Fruit fly (Drosophila melanogaster) whole organism, prepupa: ENCODE measurements around the gene Tsp74F.
A peak's percentile ranks its signal among the peaks of the same experiment; 100 is the strongest.
"Not testable (repeated sequence)": the region's sequence is repeated elsewhere in the genome, so short reads cannot be mapped to it uniquely, and the experiment has no call there.

Experiments used
- Blimp-1 ChIP-seq: fragments of 200-800 bp; sonication (Bioruptor generic); optimal IDR thresholded peaks from 3 replicates; lab custom pipeline; 2017; ENCODE audit warnings: missing biosample characterization, missing genetic modification characterization, mild to moderate bottlenecking, moderate library complexity, missing genetic modification reagents
- CG10631 ChIP-seq: fragments of 200-800 bp; sonication (Bioruptor generic); optimal IDR thresholded peaks from 2 replicates; lab custom pipeline; 2016; ENCODE audit warnings: missing biosample characterization, missing genetic modification characterization
- CG10669 ChIP-seq: fragments of 200-800 bp; sonication (Bioruptor generic); optimal IDR thresholded peaks from 3 replicates; lab custom pipeline; 2018; ENCODE audit warnings: missing biosample characterization, mild to moderate bottlenecking, missing genetic modification characterization, moderate library complexity
- CG11762 ChIP-seq: fragments of 200-800 bp; sonication (Bioruptor generic); optimal IDR thresholded peaks from 3 replicates; lab custom pipeline; 2016; ENCODE audit warnings: missing biosample characterization, missing genetic modification characterization; ENCODE audit not compliant: insufficient read depth
- CG15336 ChIP-seq: fragments of 200-800 bp; sonication (Bioruptor generic); IDR thresholded peaks from 2 replicates; pipeline ENCODE4 v1.3.6; 2022; ENCODE audit warnings: missing biosample characterization, missing genetic modification characterization
- CG1621 ChIP-seq: fragments of 200-800 bp; sonication (Bioruptor generic); optimal IDR thresholded peaks from 3 replicates; lab custom pipeline; 2018; ENCODE audit warnings: missing biosample characterization, mild to moderate bottlenecking, missing genetic modification characterization
- CG16779 ChIP-seq: fragments of 200-800 bp; sonication (Bioruptor generic); optimal IDR thresholded peaks from 3 replicates; lab custom pipeline; 2017; ENCODE audit warnings: missing biosample characterization, mild to moderate bottlenecking, missing genetic modification characterization
- CG3032 ChIP-seq: fragments of 200-800 bp; optimal IDR thresholded peaks from 2 replicates; lab custom pipeline; 2019; ENCODE audit warnings: missing biosample characterization, mild to moderate bottlenecking, missing genetic modification characterization, moderate library complexity
- CG31627 ChIP-seq: fragments of 200-800 bp; sonication (Bioruptor generic); optimal IDR thresholded peaks from 3 replicates; lab custom pipeline; 2016; ENCODE audit warnings: missing biosample characterization, missing genetic modification characterization
- CG32006 ChIP-seq: fragments of 200-800 bp; sonication (Bioruptor generic); optimal IDR thresholded peaks from 3 replicates; lab custom pipeline; 2017; ENCODE audit warnings: missing biosample characterization, mild to moderate bottlenecking, missing genetic modification characterization
- CG34406 ChIP-seq: fragments of 200-800 bp; sonication (Bioruptor generic); optimal IDR thresholded peaks from 3 replicates; lab custom pipeline; 2016; ENCODE audit warnings: missing biosample characterization, missing genetic modification characterization
- CG3919 ChIP-seq: fragments of 200-800 bp; sonication (Bioruptor generic); optimal IDR thresholded peaks from 3 replicates; lab custom pipeline; 2016; ENCODE audit warnings: missing biosample characterization, missing genetic modification characterization
- CG6163 ChIP-seq: fragments of 200-800 bp; sonication (Bioruptor generic); IDR thresholded peaks from 3 replicates; pipeline ENCODE4 v1.3.6; 2022; ENCODE audit warnings: missing biosample characterization, missing genetic modification characterization
- CG6808 ChIP-seq: fragments of 200-800 bp; sonication (Bioruptor generic); optimal IDR thresholded peaks from 3 replicates; lab custom pipeline; 2017; ENCODE audit warnings: missing biosample characterization, missing genetic modification characterization, mild to moderate bottlenecking, moderate library complexity, missing genetic modification reagents
- CG7368 ChIP-seq: fragments of 200-800 bp; sonication (Bioruptor generic); optimal IDR thresholded peaks from 3 replicates; lab custom pipeline; 2016; ENCODE audit warnings: missing biosample characterization, missing genetic modification characterization
- CG8632 ChIP-seq: fragments of 200-800 bp; sonication (Bioruptor generic); optimal IDR thresholded peaks from 3 replicates; lab custom pipeline; 2016; ENCODE audit warnings: missing biosample characterization, missing genetic modification characterization
- CG9139 ChIP-seq: fragments of 200-800 bp; sonication (Bioruptor generic); optimal IDR thresholded peaks from 3 replicates; lab custom pipeline; 2017; ENCODE audit warnings: missing biosample characterization, mild to moderate bottlenecking, missing genetic modification characterization
- Eip78C ChIP-seq: fragments of 200-800 bp; sonication (Bioruptor generic); peaks from one replicate; lab custom pipeline; 2016; ENCODE audit warnings: missing biosample characterization, missing genetic modification characterization
- Eip93F ChIP-seq: fragments of 200-800 bp; sonication (Bioruptor generic); optimal IDR thresholded peaks from 2 replicates; lab custom pipeline; 2016; ENCODE audit warnings: missing biosample characterization, mild to moderate bottlenecking, missing genetic modification characterization
- Ets21C ChIP-seq: fragments of 200-800 bp; sonication (Bioruptor generic); optimal IDR thresholded peaks from 3 replicates; lab custom pipeline; 2016; ENCODE audit warnings: missing biosample characterization, missing genetic modification characterization
- Ets96B ChIP-seq: fragments of 200-800 bp; optimal IDR thresholded peaks from 2 replicates; lab custom pipeline; 2019; ENCODE audit warnings: missing biosample characterization, mild to moderate bottlenecking, missing genetic modification characterization, moderate library complexity
- Gug ChIP-seq: fragments of 200-800 bp; sonication (Bioruptor generic); IDR thresholded peaks from 2 replicates; pipeline ENCODE4 v1.3.6; 2022; ENCODE audit warnings: missing biosample characterization, missing genetic modification characterization
- Hr38 ChIP-seq: sonication (Bioruptor generic); optimal IDR thresholded peaks from 2 replicates; lab custom pipeline; 2016; ENCODE audit warnings: missing biosample characterization, missing genetic modification characterization
- Hr39 ChIP-seq: fragments of 200-800 bp; sonication (Bioruptor generic); optimal IDR thresholded peaks from 2 replicates; lab custom pipeline; 2016; ENCODE audit warnings: missing biosample characterization, missing genetic modification characterization
- Hr4 ChIP-seq: fragments of 200-800 bp; sonication (Bioruptor generic); optimal IDR thresholded peaks from 3 replicates; lab custom pipeline; 2016; ENCODE audit warnings: missing biosample characterization, missing genetic modification characterization
- Lpt ChIP-seq: fragments of 200-800 bp; sonication (Bioruptor generic); optimal IDR thresholded peaks from 3 replicates; lab custom pipeline; 2016; ENCODE audit warnings: missing biosample characterization, missing genetic modification characterization
- Met ChIP-seq: fragments of 200-800 bp; sonication (Bioruptor generic); optimal IDR thresholded peaks from 3 replicates; lab custom pipeline; 2016; ENCODE audit warnings: missing biosample characterization, missing genetic modification characterization
- Smox ChIP-seq: fragments of 200-800 bp; sonication (Bioruptor generic); optimal IDR thresholded peaks from 3 replicates; lab custom pipeline; 2016; ENCODE audit warnings: missing biosample characterization, missing genetic modification characterization
- Sox14 ChIP-seq: fragments of 200-800 bp; sonication (Bioruptor generic); optimal IDR thresholded peaks from 3 replicates; lab custom pipeline; 2016; ENCODE audit warnings: missing biosample characterization, missing genetic modification characterization
- achi ChIP-seq: fragments of 200-800 bp; sonication (Bioruptor generic); optimal IDR thresholded peaks from 3 replicates; lab custom pipeline; 2016; ENCODE audit warnings: missing biosample characterization, missing genetic modification characterization
- acj6 ChIP-seq: fragments of 200-800 bp; sonication (Bioruptor generic); optimal IDR thresholded peaks from 3 replicates; lab custom pipeline; 2016; ENCODE audit warnings: missing biosample characterization, missing genetic modification characterization
- cyc ChIP-seq: fragments of 200-800 bp; sonication (Bioruptor generic); optimal IDR thresholded peaks from 3 replicates; lab custom pipeline; 2016; ENCODE audit warnings: missing biosample characterization, missing genetic modification characterization
- dsx ChIP-seq: fragments of 200-800 bp; optimal IDR thresholded peaks from 3 replicates; lab custom pipeline; 2019; ENCODE audit warnings: missing biosample characterization, mild to moderate bottlenecking, missing genetic modification characterization, moderate library complexity; ENCODE audit not compliant: poor library complexity, severe bottlenecking
- eg ChIP-seq: fragments of 200-800 bp; sonication (Bioruptor generic); IDR thresholded peaks from 3 replicates; pipeline ENCODE4 v1.3.6; 2022; ENCODE audit warnings: missing biosample characterization, missing genetic modification characterization
- esn ChIP-seq: fragments of 200-800 bp; sonication (Bioruptor generic); optimal IDR thresholded peaks from 2 replicates; lab custom pipeline; 2016; ENCODE audit warnings: missing biosample characterization, mild to moderate bottlenecking, missing genetic modification characterization, moderate library complexity
- fd85E ChIP-seq: fragments of 200-800 bp; sonication (Bioruptor generic); optimal IDR thresholded peaks from 3 replicates; lab custom pipeline; 2016; ENCODE audit warnings: missing biosample characterization, missing genetic modification characterization
- fkh ChIP-seq: fragments of 200-800 bp; sonication (Bioruptor generic); optimal IDR thresholded peaks from 3 replicates; lab custom pipeline; 2017; ENCODE audit warnings: missing biosample characterization, mild to moderate bottlenecking, missing genetic modification characterization, moderate library complexity
- salr ChIP-seq, 2 experiments: fragments of 200-800 bp; sonication (Bioruptor generic); optimal IDR thresholded peaks; 3 replicates each; lab custom pipeline; 2016 to 2018; ENCODE audit warnings: missing biosample characterization in 2 of 2, missing genetic modification characterization in 2 of 2, mild to moderate bottlenecking in 1 of 2
- spab ChIP-seq: fragments of 200-800 bp; sonication (Bioruptor generic); optimal IDR thresholded peaks from 2 replicates; lab custom pipeline; 2017; ENCODE audit warnings: missing biosample characterization, mild to moderate bottlenecking, missing genetic modification characterization, missing genetic modification reagents
- ss ChIP-seq, 2 experiments: fragments of 200-800 bp; sonication (Bioruptor generic); optimal IDR thresholded peaks; 2 replicates in 1 of 2; 3 replicates in 1 of 2; lab custom pipeline; 2017 to 2018; ENCODE audit warnings: mild to moderate bottlenecking in 2 of 2, missing biosample characterization in 2 of 2, missing genetic modification characterization in 2 of 2, moderate library complexity in 1 of 2
- svp ChIP-seq: fragments of 200-800 bp; sonication (Bioruptor generic); peaks from one replicate; lab custom pipeline; 2016; ENCODE audit warnings: missing biosample characterization, missing genetic modification characterization
- vri ChIP-seq: fragments of 200-800 bp; sonication (Bioruptor generic); optimal IDR thresholded peaks from 3 replicates; lab custom pipeline; 2016; ENCODE audit warnings: missing biosample characterization, mild to moderate bottlenecking, missing genetic modification characterization

Gene Tsp74F

DNA sequence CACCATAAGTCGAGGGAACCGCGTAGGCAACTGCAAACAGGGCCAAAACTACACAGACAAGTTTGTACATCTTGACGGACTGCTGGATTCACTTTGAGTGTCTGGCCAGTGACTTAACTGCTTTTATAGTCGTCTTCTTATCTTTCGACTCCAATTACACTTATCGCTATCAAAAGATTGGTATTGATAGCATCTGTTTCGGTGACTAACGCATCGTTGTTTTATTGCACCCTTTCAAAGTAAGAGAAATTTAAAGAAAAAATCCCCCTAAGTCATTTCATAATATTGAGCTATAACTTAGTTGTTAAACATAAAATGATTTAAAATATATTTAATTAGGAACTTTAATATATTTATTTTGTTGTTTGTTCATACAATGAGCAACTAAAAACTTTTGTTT, 11.4 kb downstream of the Tsp74F start, which contains the start of gene CG5506:
CG5506 (minus strand) TSS at position 101 of the 400 bp plus-strand sequence.
- TF ChIP-seq Ets96B (tag; lab: Kevin White, UChicago) (no peak), vri (GFP tag; lab: Kevin White, UChicago) (peak; percentile 37)

DNA sequence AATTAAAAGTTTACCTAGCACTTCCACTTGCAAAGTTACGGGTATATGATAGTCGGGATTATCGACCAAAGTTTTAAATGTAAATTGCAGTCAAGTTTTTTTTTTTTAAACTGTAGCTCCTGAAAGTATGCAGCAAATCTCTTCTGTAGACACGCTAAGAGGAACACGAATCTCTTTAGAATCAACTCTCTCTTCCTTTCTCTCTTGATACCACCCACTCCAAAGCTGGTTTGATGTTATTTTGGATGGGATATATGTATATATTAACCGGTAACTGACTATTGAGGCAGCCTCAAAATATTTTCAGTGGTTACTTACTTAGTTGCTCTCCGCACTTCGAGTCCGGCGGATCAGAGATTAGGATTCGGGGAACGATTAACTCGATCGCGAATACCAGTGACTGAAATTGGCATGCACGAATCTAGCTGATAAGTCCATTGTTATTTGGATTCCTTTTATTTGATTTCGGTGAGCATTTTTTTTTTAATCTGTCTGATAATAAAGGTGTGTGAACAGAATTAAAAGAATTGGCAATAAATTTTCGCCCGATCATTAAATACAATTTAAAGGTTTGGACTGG, 16.8 kb downstream of the Tsp74F start, which contains the start of gene CG7408:
CG7408 (plus strand) TSS at position 316 of the 580 bp plus-strand sequence.
- TF ChIP-seq fkh (GFP tag; lab: Kevin White, UChicago) (peak; percentile 20), Ets21C (no peak), Lpt (GFP tag; lab: Kevin White, UChicago) (peak; percentile 3), acj6 (GFP tag; lab: Kevin White, UChicago) (no peak), Eip93F (peak; percentile 60), CG32006 (GFP tag; lab: Kevin White, UChicago) (no peak), CG3919 (GFP tag; lab: Kevin White, UChicago) (no peak), vri (GFP tag; lab: Kevin White, UChicago) (peak; percentile 43), CG1621 (tag; lab: Kevin White, UChicago) (peak; percentile 85), CG9139 (no peak), CG6808 (no peak), ss (GFP tag; optimal IDR thresholded peaks at IDR 0.05; lab: Kevin White, UChicago) (no peak), dsx (GFP tag; lab: Kevin White, UChicago) (peak; percentile 88)

- TF ChIP-seq CG9139; Sox14; cyc (GFP tag; lab: Kevin White, UChicago): not testable (repeated sequence)
Observed at dm6 chr3L:17858174-17858573, 37.5 kb downstream of the Tsp74F start, which contains the start of gene CG34002. TSS of gene CG34002 (plus strand) at chr3L:17858474.

DNA sequence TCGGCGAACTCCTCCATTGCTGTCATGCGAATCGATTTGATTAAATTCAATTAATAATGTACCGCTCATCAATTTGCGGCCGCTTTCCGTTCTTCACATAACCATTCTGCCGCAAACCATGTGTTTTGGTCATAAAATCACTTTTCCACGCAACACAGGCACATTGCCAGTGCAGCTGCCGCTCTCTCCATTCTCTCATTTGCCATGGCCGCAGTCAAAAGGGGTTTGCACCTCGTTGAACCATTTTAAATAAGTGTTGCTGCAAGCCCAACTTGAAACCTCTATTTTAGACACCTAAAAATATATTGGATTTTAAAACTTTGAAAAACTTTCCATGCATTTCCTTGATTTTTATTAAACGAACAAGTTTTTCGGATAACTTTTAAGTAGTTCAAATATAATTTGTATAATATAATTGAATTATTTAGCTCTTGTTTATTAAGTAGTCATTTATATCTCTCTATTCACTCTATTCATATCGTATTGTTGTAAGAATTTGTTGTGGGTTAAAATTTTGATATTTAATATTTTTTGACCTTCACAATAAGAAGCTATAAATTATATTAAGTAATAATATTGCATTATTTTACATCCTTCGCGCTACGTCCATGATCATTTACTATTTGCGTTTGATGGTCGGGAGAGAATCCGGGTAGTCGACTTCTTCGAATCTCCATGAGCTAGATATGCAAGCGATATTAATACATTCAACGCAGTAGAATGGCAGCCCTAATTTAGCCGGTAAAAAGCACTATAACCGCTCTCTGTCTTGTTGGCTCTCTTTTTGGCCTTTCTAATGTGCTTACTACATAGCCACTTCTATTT, 38.8 kb downstream of the Tsp74F start, which contains the start of gene CG5535:
CG5535 (minus strand) TSS at position 140 of the 825 bp plus-strand sequence.
- TF ChIP-seq CG8632 (GFP tag; lab: Kevin White, UChicago) (peak; percentile 57), cyc (GFP tag; lab: Kevin White, UChicago) (peak; percentile 2), CG31627 (GFP tag; lab: Kevin White, UChicago) (peak; percentile 37), CG15336 (GFP tag; lab: Robert Waterston, UW) (peak; percentile 44), CG3032 (tag; lab: Kevin White, UChicago) (peak; percentile 75), eg (peak; percentile 76), Eip78C (GFP tag; lab: Kevin White, UChicago) (peak; percentile 90), Blimp-1 (GFP tag; lab: Kevin White, UChicago) (no peak), CG11762 (GFP tag; lab: Kevin White, UChicago) (peak; percentile 47), Hr38 (no peak), Smox (GFP tag; lab: Kevin White, UChicago) (no peak), CG7368 (peak; percentile 47), salr (GFP tag; optimal IDR thresholded peaks at IDR 0.05; lab: Kevin White, UChicago) (peak in 1 of 2 experiments; percentile 98), spab (GFP tag; lab: Kevin White, UChicago) (peak; percentile 77), Hr4 (peak; percentile 73), CG1621 (tag; lab: Kevin White, UChicago) (no peak), Gug (GFP tag; lab: Robert Waterston, UW) (peak; percentile 35), CG10669 (GFP tag; lab: Kevin White, UChicago) (peak; percentile 57), CG34406 (GFP tag; lab: Kevin White, UChicago) (peak; percentile 56), CG10631 (peak; percentile 83), fkh (GFP tag; lab: Kevin White, UChicago) (peak; percentile 68), Hr39 (GFP tag; lab: Kevin White, UChicago) (peak; percentile 36), CG6808 (peak; percentile 88), CG3919 (GFP tag; lab: Kevin White, UChicago) (peak; percentile 68), CG6163 (GFP tag; lab: Robert Waterston, UW) (no peak), Met (GFP tag; lab: Kevin White, UChicago) (no peak), esn (GFP tag; lab: Kevin White, UChicago) (peak; percentile 65), CG16779 (tag; lab: Kevin White, UChicago) (peak; percentile 74), svp (GFP tag; lab: Kevin White, UChicago) (no peak), achi (GFP tag; lab: Kevin White, UChicago) (peak; percentile 78), fd85E (GFP tag; lab: Kevin White, UChicago) (no peak)
